Worm (Caenorhabditis elegans): Measurements from ENCODE around the gene Y45F10D.2.

ce11 chrIV:13785545-13785944 lies 11.1 kb upstream of the Y45F10D.2 start, which contains the start of gene lact-9:
- TF ChIP-seq nhr-77 (tag; optimal IDR thresholded peaks at IDR 0.05) (no peak), ceh-82 (tag; optimal IDR thresholded peaks at IDR 0.05) (no peak)

Measured in whole organism, L2 larva.